Fruit fly (Drosophila melanogaster): Measurements from ENCODE around the gene Taf9.
A peak's percentile ranks its signal among the peaks of the same experiment; 100 is the strongest.

The Taf9 gene

DNA sequence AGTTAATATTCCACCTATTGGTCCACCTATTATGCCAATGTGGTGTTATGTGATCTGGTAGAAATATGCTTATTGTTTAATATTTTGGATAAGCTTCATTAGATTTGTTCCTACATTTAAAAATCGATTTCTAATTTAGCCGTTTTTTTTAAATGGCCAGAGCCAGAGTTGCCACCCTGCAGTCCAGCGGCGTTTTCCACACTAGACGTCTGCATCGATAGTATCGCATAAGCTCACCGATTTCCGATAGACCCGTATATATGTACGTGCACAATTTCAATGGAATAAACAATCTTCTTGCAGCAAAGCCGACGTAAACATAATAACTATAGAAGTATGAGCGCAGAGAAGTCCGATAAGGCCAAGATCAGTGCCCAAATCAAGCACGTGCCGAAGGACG lies at the start of gene Taf9 (continued):
- TF ChIP-seq CG12219 (GFP tag; optimal IDR thresholded peaks at IDR 0.05), result no peak
- no peak for TF ChIP-seq wek (GFP tag; optimal IDR thresholded peaks at IDR 0.05)
- no peak for TF ChIP-seq sim (GFP tag; IDR thresholded peaks at IDR 0.05)
- TF ChIP-seq CG10321 (GFP tag; IDR thresholded peaks at IDR 0.05), result no peak
- TF ChIP-seq CG15601 (tag; optimal IDR thresholded peaks at IDR 0.05), result peak; percentile 59
- TF ChIP-seq bcd (GFP tag; optimal IDR thresholded peaks at IDR 0.05), result no peak
- peak; percentile 52 for TF ChIP-seq Rfx (GFP tag; IDR thresholded peaks at IDR 0.05)

DNA sequence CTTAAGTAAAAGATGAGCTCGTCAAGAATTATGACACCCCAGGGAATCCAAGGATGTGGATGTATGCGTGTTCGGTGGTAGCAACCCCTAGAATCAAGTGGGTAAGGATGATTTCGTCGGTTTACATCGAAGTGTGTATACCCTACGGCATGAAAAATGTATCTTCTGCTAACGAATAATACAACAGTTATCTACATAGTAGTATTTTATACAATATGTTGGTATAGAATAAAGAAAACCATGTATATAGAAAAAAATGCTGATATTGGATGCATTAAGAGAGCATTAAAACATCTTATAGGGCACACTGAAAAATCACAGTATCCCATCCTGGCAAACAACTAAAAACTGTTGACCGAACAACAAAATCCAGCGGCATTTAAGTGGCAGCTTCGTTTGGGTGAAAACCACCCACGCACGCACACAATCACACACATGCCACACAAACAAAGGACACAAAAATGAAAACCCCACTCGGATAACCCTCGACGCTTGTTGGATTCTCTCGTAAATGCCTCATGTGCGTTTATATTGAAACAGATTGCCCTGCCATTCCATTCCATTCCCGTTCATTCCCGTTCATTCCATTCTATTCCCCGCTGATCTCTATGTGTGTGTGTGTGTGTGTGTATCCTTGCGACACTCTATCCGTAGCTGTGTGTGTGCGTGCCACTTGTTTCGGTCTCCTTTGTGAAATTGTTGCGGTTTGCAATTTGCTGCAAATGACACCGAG lies 42.7 kb upstream of the Taf9 start:
- peak; percentile 16 for TF ChIP-seq CG30403 (GFP tag; optimal IDR thresholded peaks at IDR 0.05)
- TF ChIP-seq CG12219 (GFP tag; optimal IDR thresholded peaks at IDR 0.05), result no peak
- no peak for TF ChIP-seq ase (GFP tag; IDR thresholded peaks at IDR 0.05)
- peak; percentile 52 for TF ChIP-seq grau (tag; optimal IDR thresholded peaks at IDR 0.05)
- TF ChIP-seq D (optimal IDR thresholded peaks at IDR 0.05), result no peak
- peak; percentile 55 for TF ChIP-seq D (GFP tag; optimal IDR thresholded peaks at IDR 0.05)
- TF ChIP-seq bcd (GFP tag; optimal IDR thresholded peaks at IDR 0.05), result no peak
- TF ChIP-seq slou (GFP tag; optimal IDR thresholded peaks at IDR 0.05), result no peak
- no peak for TF ChIP-seq lilli (GFP tag; optimal IDR thresholded peaks at IDR 0.05)
- peak; percentile 13 for TF ChIP-seq CG10147 (GFP tag; optimal IDR thresholded peaks at IDR 0.05)
- no peak for TF ChIP-seq mirr (GFP tag; optimal IDR thresholded peaks at IDR 0.05)
- TF ChIP-seq CG16815 (GFP tag; optimal IDR thresholded peaks at IDR 0.05), result peak; percentile 22
- peak; percentile 35; the same call in 1 of the 2 replicates for TF ChIP-seq CG6689 (GFP tag; IDR thresholded peaks at IDR 0.05)
- TF ChIP-seq Fer3 (tag; optimal IDR thresholded peaks at IDR 0.05), result no peak
- no peak for TF ChIP-seq CG16779 (GFP tag; IDR thresholded peaks at IDR 0.05)
- TF ChIP-seq tap (tag; optimal IDR thresholded peaks at IDR 0.05), result peak; percentile 15
- 0 out of 2 replicates have a peak, but pooled peaks have one; percentile 10 for TF ChIP-seq onecut (GFP tag; IDR thresholded peaks at IDR 0.05)
- TF ChIP-seq E2f2 (GFP tag; IDR thresholded peaks at IDR 0.05), result no peak
- no peak for TF ChIP-seq CG31388 (GFP tag; optimal IDR thresholded peaks at IDR 0.05)
- TF ChIP-seq esg (GFP tag; conservative IDR thresholded peaks at IDR 0.05), result 0 out of 2 replicates have a peak, but pooled peaks have one; percentile 20
- peak; percentile 13 for TF ChIP-seq ind (GFP tag; optimal IDR thresholded peaks at IDR 0.05)
- no peak for TF ChIP-seq CG34376 (GFP tag; optimal IDR thresholded peaks at IDR 0.05)
- peak; percentile 19 for TF ChIP-seq gsb-n (tag; optimal IDR thresholded peaks at IDR 0.05)
- no peak for TF ChIP-seq br (optimal IDR thresholded peaks at IDR 0.05)
- TF ChIP-seq ken (GFP tag; IDR thresholded peaks at IDR 0.05), result no peak
- TF ChIP-seq klu (GFP tag; IDR thresholded peaks at IDR 0.05), result no peak
- no peak for TF ChIP-seq tll (GFP tag; optimal IDR thresholded peaks at IDR 0.05)
- no peak for TF ChIP-seq CG1529 (GFP tag; optimal IDR thresholded peaks at IDR 0.05)
- TF ChIP-seq Mad (GFP tag; optimal IDR thresholded peaks at IDR 0.05), result no peak
- TF ChIP-seq CG14710 (tag; optimal IDR thresholded peaks at IDR 0.05), result peak; percentile 41
- TF ChIP-seq D19A (tag; optimal IDR thresholded peaks at IDR 0.05), result peak; percentile 95
- TF ChIP-seq Sox100B (GFP tag; optimal IDR thresholded peaks at IDR 0.05), result peak; percentile 13
- no peak for TF ChIP-seq HmgD (GFP tag; optimal IDR thresholded peaks at IDR 0.05)
- no peak for TF ChIP-seq Drgx (GFP tag; IDR thresholded peaks at IDR 0.05)
- peak; percentile 15 for TF ChIP-seq jing (GFP tag; optimal IDR thresholded peaks at IDR 0.05)
- no peak for TF ChIP-seq otp (GFP tag; IDR thresholded peaks at IDR 0.05)
- peak; percentile 36; the same call in 1 of the 2 replicates for TF ChIP-seq HLH3B (GFP tag; IDR thresholded peaks at IDR 0.05)
- TF ChIP-seq Poxn (GFP tag; IDR thresholded peaks at IDR 0.05), result no peak
- no peak for TF ChIP-seq Rx (GFP tag; IDR thresholded peaks at IDR 0.05)
- no peak for TF ChIP-seq chm (GFP tag; IDR thresholded peaks at IDR 0.05)
- no peak for TF ChIP-seq Vsx1 (GFP tag; optimal IDR thresholded peaks at IDR 0.05)
- TF ChIP-seq PHDP (tag; optimal IDR thresholded peaks at IDR 0.05), result peak; percentile 42
- no peak for TF ChIP-seq CG8944 (GFP tag; optimal IDR thresholded peaks at IDR 0.05)
- no peak for TF ChIP-seq corto (GFP tag; optimal IDR thresholded peaks at IDR 0.05)

Data from whole organism, embryonic.